Fruit fly (Drosophila melanogaster) whole organism, prepupa: Measurements from ENCODE around the gene dpr18.

Experiments used
- CG11762 ChIP-seq: fragments of 200-800 bp; sonication (Bioruptor generic); optimal IDR thresholded peaks from 3 replicates; lab custom pipeline; 2016; ENCODE audit warnings: missing biosample characterization, missing genetic modification characterization; ENCODE audit not compliant: insufficient read depth
- CG15336 ChIP-seq: fragments of 200-800 bp; sonication (Bioruptor generic); IDR thresholded peaks from 2 replicates; pipeline ENCODE4 v1.3.6; 2022; ENCODE audit warnings: missing biosample characterization, missing genetic modification characterization
- CG16779 ChIP-seq: fragments of 200-800 bp; sonication (Bioruptor generic); optimal IDR thresholded peaks from 3 replicates; lab custom pipeline; 2017; ENCODE audit warnings: missing biosample characterization, mild to moderate bottlenecking, missing genetic modification characterization
- CG3032 ChIP-seq: fragments of 200-800 bp; optimal IDR thresholded peaks from 2 replicates; lab custom pipeline; 2019; ENCODE audit warnings: missing biosample characterization, mild to moderate bottlenecking, missing genetic modification characterization, moderate library complexity
- Ets21C ChIP-seq: fragments of 200-800 bp; sonication (Bioruptor generic); optimal IDR thresholded peaks from 3 replicates; lab custom pipeline; 2016; ENCODE audit warnings: missing biosample characterization, missing genetic modification characterization
- dac ChIP-seq: fragments of 200-800 bp; sonication (Bioruptor generic); optimal IDR thresholded peaks from 2 replicates; lab custom pipeline; 2017; ENCODE audit warnings: missing biosample characterization, mild to moderate bottlenecking, missing genetic modification characterization
- fd59A ChIP-seq: fragments of 200-800 bp; sonication (Bioruptor generic); optimal IDR thresholded peaks from 2 replicates; lab custom pipeline; 2017; ENCODE audit warnings: missing biosample characterization, mild to moderate bottlenecking, missing genetic modification characterization, missing genetic modification reagents
- fd85E ChIP-seq: fragments of 200-800 bp; sonication (Bioruptor generic); optimal IDR thresholded peaks from 3 replicates; lab custom pipeline; 2016; ENCODE audit warnings: missing biosample characterization, missing genetic modification characterization
- lz ChIP-seq: fragments of 200-800 bp; sonication (Bioruptor generic); optimal IDR thresholded peaks from 3 replicates; lab custom pipeline; 2016; ENCODE audit warnings: missing biosample characterization, missing genetic modification characterization
- vri ChIP-seq: fragments of 200-800 bp; sonication (Bioruptor generic); optimal IDR thresholded peaks from 3 replicates; lab custom pipeline; 2016; ENCODE audit warnings: missing biosample characterization, mild to moderate bottlenecking, missing genetic modification characterization

Gene dpr18

dm6 chrX:16111655-16112054 lies 48.1 kb downstream of the dpr18 start (continued):
- TF ChIP-seq vri (GFP tag; lab: Kevin White, UChicago) (no peak), fd85E (GFP tag; lab: Kevin White, UChicago) (no peak), Ets21C (no peak), dac (GFP tag; lab: Kevin White, UChicago) (no peak), CG15336 (GFP tag; lab: Robert Waterston, UW) (no peak), CG3032 (tag; lab: Kevin White, UChicago) (no peak), lz (peak; percentile 19), CG11762 (GFP tag; lab: Kevin White, UChicago) (no peak), CG16779 (tag; lab: Kevin White, UChicago) (no peak), fd59A (GFP tag; lab: Kevin White, UChicago) (no peak)
